Worm (Caenorhabditis elegans): ENCODE results near the gene Y116A8C.465.

DNA sequence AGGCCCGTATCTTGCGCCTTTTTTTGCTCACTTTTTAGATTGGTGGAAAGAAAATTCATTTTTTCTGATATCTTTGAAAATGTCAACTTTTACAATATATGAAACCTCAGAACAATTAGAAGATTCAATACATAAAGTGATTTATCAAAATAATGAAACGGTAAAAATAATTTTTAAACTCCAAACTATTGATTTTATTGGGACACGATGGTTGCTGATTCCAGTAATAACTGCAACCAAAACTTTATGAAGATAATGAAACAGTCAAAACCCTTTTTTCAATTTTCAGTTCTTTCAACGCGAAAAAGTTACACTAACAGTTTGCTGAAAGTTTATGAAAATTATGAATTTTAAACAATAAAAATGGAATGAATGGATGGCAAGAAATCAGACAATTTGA is 44.0 kb upstream of the Y116A8C.465 start:
- no peak for TF ChIP-seq ama-1 (optimal IDR thresholded peaks at IDR 0.05)
- no peak for TF ChIP-seq unc-39 (tag; optimal IDR thresholded peaks at IDR 0.05)
- no peak for TF ChIP-seq fos-1 (tag; optimal IDR thresholded peaks at IDR 0.05)
